Worm (Caenorhabditis elegans): ENCODE measurements around the gene flp-12.

DNA sequence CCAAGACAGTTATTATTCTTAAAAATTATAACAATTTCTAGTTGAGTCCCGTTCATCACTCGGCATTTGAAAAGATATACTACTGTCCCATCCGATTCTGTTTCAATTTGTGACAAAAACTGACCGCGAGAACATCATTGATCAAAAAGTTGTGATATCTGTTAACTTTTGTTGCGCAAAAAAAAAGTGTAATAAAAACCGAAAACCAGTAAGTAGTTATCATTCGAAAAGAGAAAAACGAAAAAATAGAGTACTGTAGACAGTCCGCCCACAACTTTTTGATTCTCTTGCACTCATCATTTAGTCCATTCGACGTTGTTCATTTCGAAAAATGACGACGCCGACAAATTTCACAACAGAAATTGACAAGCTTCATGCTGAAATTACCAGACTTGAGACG is 21.0 kb downstream of the flp-12 start, which contains the start of gene amt-1:
- no peak for TF ChIP-seq jun-1 (tag; optimal IDR thresholded peaks at IDR 0.05)
- TF ChIP-seq nhr-77 (tag; optimal IDR thresholded peaks at IDR 0.05) = no peak

Data from whole organism, L3 larva.